Fruit fly (Drosophila melanogaster): ENCODE results near the gene fig.

DNA sequence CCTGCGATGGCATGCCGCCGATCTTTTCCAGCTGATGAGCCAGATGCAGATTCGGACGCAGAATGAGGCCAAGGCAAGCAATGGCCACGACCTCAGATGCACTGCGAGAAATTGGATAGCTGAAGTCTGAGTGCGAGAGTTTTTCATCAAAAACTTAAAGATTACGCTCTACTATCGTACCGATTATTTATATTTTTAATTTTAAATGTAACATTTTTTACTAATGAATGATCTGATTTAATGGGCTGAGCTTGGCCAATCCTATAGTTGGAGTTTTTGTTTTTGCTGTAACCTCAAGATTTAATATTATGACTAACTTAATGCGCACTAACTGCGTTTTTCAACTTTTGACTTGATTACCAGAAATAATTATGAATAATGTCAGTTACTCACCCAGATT is 18.0 kb downstream of the fig start:
- TF ChIP-seq CG10669 (GFP tag; optimal IDR thresholded peaks at IDR 0.05) (peak; percentile 42), eg (GFP tag; IDR thresholded peaks at IDR 0.05) (no peak), Gug (GFP tag; IDR thresholded peaks at IDR 0.05) (no peak), CG6163 (GFP tag; IDR thresholded peaks at IDR 0.05) (peak; percentile 62)

Data from whole organism, prepupa.